Fruit fly (Drosophila melanogaster) whole organism, wandering third instar larva: Measurements from ENCODE around the gene CG12017.

Experiments used
- Abd-B ChIP-seq: fragments of >200 bp; optimal IDR thresholded peaks from 2 replicates; lab custom pipeline; 2017; ENCODE audit warnings: missing biosample characterization, missing genetic modification characterization
- CG32264 ChIP-seq: fragments of 200-800 bp; sonication (Bioruptor generic); optimal IDR thresholded peaks from 2 replicates; lab custom pipeline; 2016; ENCODE audit warnings: missing biosample characterization, missing genetic modification characterization
- CG9705 ChIP-seq: fragments of 200-800 bp; sonication (Bioruptor generic); optimal IDR thresholded peaks from 2 replicates; lab custom pipeline; 2018; ENCODE audit warnings: missing biosample characterization, mild to moderate bottlenecking, missing genetic modification characterization
- CrebA ChIP-seq: fragments of 200-800 bp; sonication (Bioruptor generic); optimal IDR thresholded peaks from 2 replicates; lab custom pipeline; 2016; ENCODE audit warnings: missing biosample characterization, mild to moderate bottlenecking, missing genetic modification characterization, borderline replicate concordance
- Dfd ChIP-seq: fragments of >200 bp; optimal IDR thresholded peaks from 2 replicates; lab custom pipeline; 2017; ENCODE audit warnings: missing biosample characterization, missing genetic modification characterization
- Dif ChIP-seq: fragments of 200-275, 200-300 bp; sonication (Bioruptor generic); optimal IDR thresholded peaks from 2 replicates; lab custom pipeline; 2018; ENCODE audit warnings: missing biosample characterization, missing genetic modification characterization; ENCODE audit not compliant: partially characterized antibody
- GATAd ChIP-seq: sonication (Bioruptor generic); optimal IDR thresholded peaks from 2 replicates; lab custom pipeline; 2016; ENCODE audit warnings: missing biosample characterization, missing genetic modification characterization
- HLH106 ChIP-seq: fragments of 200-800 bp; optimal IDR thresholded peaks from 3 replicates; lab custom pipeline; 2019; ENCODE audit warnings: missing biosample characterization, mild to moderate bottlenecking, missing genetic modification characterization, moderate library complexity
- Hnf4 ChIP-seq: fragments of 200-800 bp; sonication (Bioruptor generic); optimal IDR thresholded peaks from 2 replicates; lab custom pipeline; 2016; ENCODE audit warnings: missing biosample characterization, mild to moderate bottlenecking, missing genetic modification characterization
- Hr78 ChIP-seq: fragments of >200 bp; optimal IDR thresholded peaks from 2 replicates; lab custom pipeline; 2017; ENCODE audit warnings: missing biosample characterization, missing genetic modification characterization
- Hr83 ChIP-seq: fragments of 200-300 bp; sonication (Bioruptor generic); optimal IDR thresholded peaks from 2 replicates; lab custom pipeline; 2016; ENCODE audit warnings: missing biosample characterization, mild to moderate bottlenecking, missing genetic modification characterization, moderate library complexity; ENCODE audit not compliant: poor library complexity, severe bottlenecking
- Jra ChIP-seq: sonication (Bioruptor generic); optimal IDR thresholded peaks from 2 replicates; lab custom pipeline; 2016; ENCODE audit warnings: missing biosample characterization, missing genetic modification characterization
- Mio ChIP-seq: sonication (Bioruptor generic); optimal IDR thresholded peaks from 2 replicates; lab custom pipeline; 2016; ENCODE audit warnings: missing biosample characterization, missing genetic modification characterization
- Myc ChIP-seq: fragments of >200 bp; optimal IDR thresholded peaks from 2 replicates; lab custom pipeline; 2017
- N ChIP-seq: fragments of >200 bp; optimal IDR thresholded peaks from 2 replicates; lab custom pipeline; 2018; ENCODE audit warnings: missing biosample characterization, missing external identifiers, missing genetic modification characterization
- OdsH ChIP-seq: fragments of 200-800 bp; sonication (Bioruptor generic); optimal IDR thresholded peaks from 2 replicates; lab custom pipeline; 2016; ENCODE audit warnings: missing biosample characterization, mild to moderate bottlenecking, missing genetic modification characterization
- Rel ChIP-seq, 2 experiments: fragments of 200-800 bp; sonication (Bioruptor generic) in 1 of 2; optimal IDR thresholded peaks; 2 replicates in 1 of 2; 3 replicates in 1 of 2; lab custom pipeline; 2016 to 2019; ENCODE audit warnings: mild to moderate bottlenecking in 2 of 2, missing biosample characterization in 2 of 2, missing genetic modification characterization in 2 of 2, moderate library complexity in 1 of 2
- Sp1 ChIP-seq: fragments of 200-800 bp; sonication (Bioruptor generic); optimal IDR thresholded peaks from 3 replicates; lab custom pipeline; 2019; ENCODE audit warnings: missing biosample characterization, mild to moderate bottlenecking, missing genetic modification characterization, moderate library complexity
- Vsx2 ChIP-seq: fragments of 200-300, 225-300 bp; sonication (Bioruptor generic); optimal IDR thresholded peaks from 2 replicates; lab custom pipeline; 2018; ENCODE audit warnings: missing biosample characterization, missing genetic modification characterization; ENCODE audit not compliant: partially characterized antibody
- br ChIP-seq: fragments of 200-800 bp; sonication (Bioruptor generic); optimal IDR thresholded peaks from 2 replicates; lab custom pipeline; 2016; ENCODE audit warnings: missing biosample characterization, missing genetic modification characterization
- brk ChIP-seq: fragments of 200-800 bp; sonication (Bioruptor generic); optimal IDR thresholded peaks from 2 replicates; lab custom pipeline; 2016; ENCODE audit warnings: missing biosample characterization, mild to moderate bottlenecking, missing genetic modification characterization
- dl ChIP-seq, 2 experiments: fragments of 175-275, 200-275 bp in 1 of 2; fragments of 200-275 bp in 1 of 2; sonication (Bioruptor generic); optimal IDR thresholded peaks; lab custom pipeline; 2018; ENCODE audit warnings: mild to moderate bottlenecking in 2 of 2, missing biosample characterization in 2 of 2, missing genetic modification characterization in 2 of 2, moderate library complexity in 2 of 2; ENCODE audit not compliant: partially characterized antibody in 2 of 2, insufficient read depth in 1 of 2
- dmrt93B ChIP-seq: fragments of 200-800 bp; sonication (Bioruptor generic); optimal IDR thresholded peaks from 2 replicates; lab custom pipeline; 2018; ENCODE audit warnings: missing biosample characterization, mild to moderate bottlenecking, missing genetic modification characterization
- dsf ChIP-seq: sonication (Bioruptor generic); optimal IDR thresholded peaks from 2 replicates; lab custom pipeline; 2016; ENCODE audit warnings: missing biosample characterization, missing genetic modification characterization, borderline replicate concordance
- ey ChIP-seq: fragments of 200-800 bp; sonication (Bioruptor generic); optimal IDR thresholded peaks from 2 replicates; lab custom pipeline; 2016; ENCODE audit warnings: missing biosample characterization, missing genetic modification characterization
- foxo ChIP-seq, 2 experiments: fragments of 200-800 bp; sonication (Bioruptor generic); optimal IDR thresholded peaks; 2 replicates in 1 of 2; 3 replicates in 1 of 2; lab custom pipeline; 2016 to 2017; ENCODE audit warnings: missing biosample characterization in 2 of 2, missing genetic modification characterization in 2 of 2
- fru ChIP-seq: fragments of 200-800 bp; sonication (Bioruptor generic); optimal IDR thresholded peaks from 3 replicates; lab custom pipeline; 2016; ENCODE audit warnings: missing biosample characterization, mild to moderate bottlenecking, missing genetic modification characterization
- h ChIP-seq: fragments of 200-800 bp; sonication (Bioruptor generic); optimal IDR thresholded peaks from 3 replicates; lab custom pipeline; 2016; ENCODE audit warnings: missing biosample characterization, mild to moderate bottlenecking, missing genetic modification characterization
- jim ChIP-seq: fragments of 175-275, 200-325 bp; sonication (Bioruptor generic); optimal IDR thresholded peaks from 2 replicates; lab custom pipeline; 2016; ENCODE audit warnings: missing biosample characterization, mild to moderate bottlenecking, missing genetic modification characterization
- lola ChIP-seq: fragments of >200 bp; optimal IDR thresholded peaks from 2 replicates; lab custom pipeline; 2017; ENCODE audit warnings: missing biosample characterization, missing genetic modification characterization
- pan ChIP-seq: fragments of >200 bp; optimal IDR thresholded peaks from 2 replicates; lab custom pipeline; 2017
- psq ChIP-seq: fragments of 200-800 bp; sonication (Bioruptor generic); optimal IDR thresholded peaks from 3 replicates; lab custom pipeline; 2017; ENCODE audit warnings: missing biosample characterization, mild to moderate bottlenecking, missing genetic modification characterization, moderate library complexity
- rgr ChIP-seq: fragments of 200-800 bp; sonication (Bioruptor generic); optimal IDR thresholded peaks from 3 replicates; lab custom pipeline; 2016; ENCODE audit warnings: missing biosample characterization, mild to moderate bottlenecking, missing genetic modification characterization
- sage ChIP-seq: fragments of 200-800 bp; sonication (Bioruptor generic); optimal IDR thresholded peaks from 2 replicates; lab custom pipeline; 2016; ENCODE audit warnings: missing biosample characterization, mild to moderate bottlenecking, missing genetic modification characterization
- sv ChIP-seq: fragments of 200-800 bp; sonication (Bioruptor generic); optimal IDR thresholded peaks from 3 replicates; lab custom pipeline; 2016; ENCODE audit warnings: missing biosample characterization, missing genetic modification characterization
- tai ChIP-seq: sonication (Bioruptor generic); optimal IDR thresholded peaks from 2 replicates; lab custom pipeline; 2016; ENCODE audit warnings: missing biosample characterization, missing genetic modification characterization
- usp ChIP-seq: fragments of >200 bp; optimal IDR thresholded peaks from 2 replicates; lab custom pipeline; 2017; ENCODE audit warnings: missing biosample characterization, missing genetic modification characterization
- woc ChIP-seq: sonication (Bioruptor generic); optimal IDR thresholded peaks from 2 replicates; lab custom pipeline; 2016; ENCODE audit warnings: missing biosample characterization, mild to moderate bottlenecking, missing genetic modification characterization

The CG12017 gene

dm6 chr3L:3247130-3248065, 32.6 kb upstream of the CG12017 start, which contains the start of gene CG43389:
TSS of gene CG43389 (plus strand) at chr3L:3248015.
- peak; percentile 99 for TF ChIP-seq HLH106 (tag; lab: Kevin White, UChicago)
- peak; percentile 99 for TF ChIP-seq OdsH (GFP tag; lab: Kevin White, UChicago)
- peak; percentile 97 for TF ChIP-seq GATAd (GFP tag; lab: Kevin White, UChicago)
- TF ChIP-seq CG32264: peak; percentile 96
- TF ChIP-seq Hr83 (GFP tag; lab: Kevin White, UChicago): no peak
- peak; percentile 80 for TF ChIP-seq Dfd (GFP tag; lab: Kevin White, UChicago)
- peak; percentile 38 for TF ChIP-seq Dif (GFP tag; lab: Kevin White, UChicago)
- peak; percentile 99 for TF ChIP-seq br (GFP tag; lab: Kevin White, UChicago)
- TF ChIP-seq Hnf4: peak; percentile 99
- TF ChIP-seq woc (GFP tag; lab: Kevin White, UChicago): peak; percentile 91
- peak; percentile 98 for TF ChIP-seq Rel (GFP tag; optimal IDR thresholded peaks at IDR 0.05; lab: Kevin White, UChicago)
- TF ChIP-seq Rel (tag; optimal IDR thresholded peaks at IDR 0.05; lab: Kevin White, UChicago): peak; percentile 78
- TF ChIP-seq dsf (GFP tag; lab: Kevin White, UChicago): peak; percentile 96
- TF ChIP-seq Jra: peak; percentile 97
- peak; percentile 89 for TF ChIP-seq Mio
- no peak for TF ChIP-seq Abd-B
- peak; percentile 100 for TF ChIP-seq rgr
- TF ChIP-seq jim: peak; percentile 52
- peak; percentile 97 for TF ChIP-seq tai (GFP tag; lab: Kevin White, UChicago)
- TF ChIP-seq Myc (lab: Kevin White, UChicago): no peak
- peak; percentile 99 for TF ChIP-seq psq (GFP tag; lab: Kevin White, UChicago)
- peak; percentile 97 for TF ChIP-seq fru (GFP tag; lab: Kevin White, UChicago)
- TF ChIP-seq Hr78 (GFP tag; lab: Kevin White, UChicago): no peak
- no peak for TF ChIP-seq pan (lab: Kevin White, UChicago)
- peak; percentile 75 for TF ChIP-seq CG9705 (GFP tag; lab: Kevin White, UChicago)
- TF ChIP-seq foxo (GFP tag; optimal IDR thresholded peaks at IDR 0.05; lab: Kevin White, UChicago): peak; percentile 87 to 99
- TF ChIP-seq N (GFP tag; lab: Kevin White, UChicago): no peak
- no peak for TF ChIP-seq dl (GFP tag; optimal IDR thresholded peaks at IDR 0.05; lab: Kevin White, UChicago; ENCODE audit: insufficient read depth in 1 of 2, partially characterized antibody in 2 of 2)
- peak; percentile 94 for TF ChIP-seq CrebA (GFP tag; lab: Kevin White, UChicago)
- peak; percentile 97 for TF ChIP-seq sage
- TF ChIP-seq h: peak; percentile 99
- peak; percentile 98 for TF ChIP-seq dmrt93B (GFP tag; lab: Kevin White, UChicago)
- TF ChIP-seq lola: no peak
- peak; percentile 99 for TF ChIP-seq ey (GFP tag; lab: Kevin White, UChicago)
- TF ChIP-seq brk (GFP tag; lab: Kevin White, UChicago): peak; percentile 98
- TF ChIP-seq usp: no peak
- TF ChIP-seq Vsx2 (GFP tag; lab: Kevin White, UChicago): no peak
- TF ChIP-seq sv: no peak
- TF ChIP-seq Sp1 (GFP tag; lab: Kevin White, UChicago): peak; percentile 100
